Fruit fly (Drosophila melanogaster) whole organism, embryonic: ENCODE data around the gene CG17300.

Experiments
- Bgb ChIP-seq: fragments of 200-800 bp; sonication (Bioruptor generic); IDR thresholded peaks from 2 replicates; pipeline ENCODE4 v1.3.6; 2022; ENCODE audit warnings: missing biosample characterization, missing genetic modification characterization; ENCODE audit not compliant: partially characterized antibody
- CG10147 ChIP-seq: fragments of 200-800 bp; sonication (Bioruptor generic); optimal IDR thresholded peaks from 2 replicates; lab custom pipeline; 2019; ENCODE audit warnings: missing biosample characterization, mild to moderate bottlenecking, missing genetic modification characterization, moderate library complexity
- CG10209 ChIP-seq: fragments of 200-800 bp; sonication (Bioruptor generic); optimal IDR thresholded peaks from 3 replicates; lab custom pipeline; 2017; ENCODE audit warnings: missing biosample characterization, mild to moderate bottlenecking, missing genetic modification characterization, missing genetic modification reagents
- CG10543 ChIP-seq: fragments of 200-800 bp; sonication (Bioruptor generic); optimal IDR thresholded peaks from 3 replicates; lab custom pipeline; 2017; ENCODE audit warnings: missing biosample characterization, mild to moderate bottlenecking, missing genetic modification characterization, moderate library complexity
- CG11093 ChIP-seq: fragments of 200-800 bp; sonication (Bioruptor generic); IDR thresholded peaks from 3 replicates; pipeline ENCODE4 v1.3.6; 2022; ENCODE audit warnings: missing biosample characterization, missing genetic modification characterization
- CG12104 ChIP-seq: fragments of 200-800 bp; sonication (Bioruptor generic); optimal IDR thresholded peaks from 3 replicates; lab custom pipeline; 2016; ENCODE audit warnings: missing biosample characterization, missing genetic modification characterization
- CG12155 ChIP-seq: fragments of 200-800 bp; sonication (Bioruptor generic); optimal IDR thresholded peaks from 3 replicates; lab custom pipeline; 2016; ENCODE audit warnings: missing biosample characterization, missing genetic modification characterization
- CG12299 ChIP-seq: fragments of 200-800 bp; sonication (Bioruptor generic); optimal IDR thresholded peaks from 2 replicates; lab custom pipeline; 2018; ENCODE audit warnings: missing biosample characterization, mild to moderate bottlenecking, missing genetic modification characterization
- CG12659 ChIP-seq: fragments of 200-800 bp; sonication (Bioruptor generic); optimal IDR thresholded peaks from 3 replicates; lab custom pipeline; 2017; ENCODE audit warnings: mild to moderate bottlenecking, missing biosample characterization, missing genetic modification reagents, missing genetic modification characterization
- CG15479 ChIP-seq: fragments of 200-800 bp; sonication (Bioruptor generic); optimal IDR thresholded peaks from 3 replicates; lab custom pipeline; 2019; ENCODE audit warnings: missing biosample characterization, mild to moderate bottlenecking, missing genetic modification characterization, moderate library complexity
- CG16815 ChIP-seq: fragments of 200-800 bp; sonication (Bioruptor generic); optimal IDR thresholded peaks from 3 replicates; lab custom pipeline; 2017; ENCODE audit warnings: missing biosample characterization, mild to moderate bottlenecking, missing genetic modification characterization
- CG30431 ChIP-seq: fragments of 200-800 bp; sonication (Bioruptor generic); optimal IDR thresholded peaks from 2 replicates; lab custom pipeline; 2017; ENCODE audit warnings: missing biosample characterization, missing genetic modification characterization
- CG4360 ChIP-seq: fragments of 200-800 bp; sonication (Bioruptor generic); IDR thresholded peaks from 2 replicates; pipeline ENCODE4 v1.3.6; 2022; ENCODE audit warnings: missing biosample characterization, missing genetic modification characterization
- CG7556 ChIP-seq: fragments of 200-800 bp; sonication (Bioruptor generic); optimal IDR thresholded peaks from 2 replicates; lab custom pipeline; 2017; ENCODE audit warnings: missing biosample characterization, mild to moderate bottlenecking, missing genetic modification characterization
- CG7963 ChIP-seq: fragments of 200-800 bp; sonication (Bioruptor generic); IDR thresholded peaks from 3 replicates; pipeline ENCODE4 v1.3.6; 2022; ENCODE audit warnings: missing biosample characterization, missing genetic modification characterization; ENCODE audit not compliant: partially characterized antibody
- D ChIP-seq, 2 experiments: fragments of 200-800 bp in 1 of 2; fragments of >200 bp in 1 of 2; sonication (Bioruptor generic) in 1 of 2; optimal IDR thresholded peaks; 2 replicates in 1 of 2; 3 replicates in 1 of 2; lab custom pipeline; 2017; ENCODE audit warnings: mild to moderate bottlenecking in 1 of 2, missing biosample characterization in 1 of 2, missing genetic modification characterization in 1 of 2, missing genetic modification reagents in 1 of 2
- Dek ChIP-seq: fragments of 200-800 bp; sonication (Bioruptor generic); optimal IDR thresholded peaks from 3 replicates; lab custom pipeline; 2019; ENCODE audit warnings: missing biosample characterization, mild to moderate bottlenecking, missing genetic modification characterization, moderate library complexity
- Elba2 ChIP-seq: fragments of 200-800 bp; sonication (Bioruptor generic); optimal IDR thresholded peaks from 3 replicates; lab custom pipeline; 2016; ENCODE audit warnings: missing biosample characterization, missing genetic modification characterization
- Ets65A ChIP-seq: fragments of 200-800 bp; sonication (Bioruptor generic); peaks from one replicate; lab custom pipeline; 2016; ENCODE audit warnings: missing biosample characterization, missing genetic modification characterization
- GATAe ChIP-seq: fragments of 200-800 bp; sonication (Bioruptor generic); conservative IDR thresholded peaks from 2 replicates; pipeline ENCODE4 v1.3.6; 2022; ENCODE audit warnings: missing biosample characterization, missing genetic modification characterization
- H2.0 ChIP-seq: fragments of 200-800 bp; sonication (Bioruptor generic); IDR thresholded peaks from 2 replicates; pipeline ENCODE4 v1.3.6; 2022; ENCODE audit warnings: missing biosample characterization, missing genetic modification characterization
- Jarid2 ChIP-seq: fragments of 200-800 bp; sonication (Bioruptor generic); optimal IDR thresholded peaks from 3 replicates; lab custom pipeline; 2017; ENCODE audit warnings: mild to moderate bottlenecking, missing biosample characterization, missing genetic modification reagents, missing genetic modification characterization
- Kr ChIP-seq: fragments of 200-800 bp; sonication (Bioruptor generic); optimal IDR thresholded peaks from 2 replicates; lab custom pipeline; 2017; ENCODE audit warnings: missing biosample characterization, mild to moderate bottlenecking, missing genetic modification characterization
- Myb ChIP-seq: fragments of 200-800 bp; sonication (Bioruptor generic); optimal IDR thresholded peaks from 2 replicates; lab custom pipeline; 2016; ENCODE audit warnings: missing biosample characterization, missing genetic modification characterization
- NC2α ChIP-seq: fragments of 200-800 bp; sonication (Bioruptor generic); optimal IDR thresholded peaks from 2 replicates; lab custom pipeline; 2016; ENCODE audit warnings: missing biosample characterization, missing genetic modification characterization
- NK7.1 ChIP-seq: fragments of 200-800 bp; sonication (Bioruptor generic); optimal IDR thresholded peaks from 3 replicates; lab custom pipeline; 2016; ENCODE audit warnings: missing biosample characterization, missing genetic modification characterization
- Optix ChIP-seq: fragments of 200-800 bp; sonication (Bioruptor generic); IDR thresholded peaks from 3 replicates; pipeline ENCODE4 v1.3.6; 2022; ENCODE audit warnings: missing biosample characterization, missing genetic modification characterization
- Sry-δ ChIP-seq: fragments of 200-800 bp; sonication (Bioruptor generic); optimal IDR thresholded peaks from 2 replicates; lab custom pipeline; 2016; ENCODE audit warnings: missing biosample characterization, missing genetic modification characterization
- abd-A ChIP-seq: fragments of 200-800 bp; sonication (Bioruptor generic); optimal IDR thresholded peaks from 3 replicates; lab custom pipeline; 2019; ENCODE audit warnings: missing biosample characterization, mild to moderate bottlenecking, missing genetic modification characterization, moderate library complexity
- ac ChIP-seq: fragments of 200-800 bp; sonication (Bioruptor generic); optimal IDR thresholded peaks from 3 replicates; lab custom pipeline; 2017; ENCODE audit warnings: missing biosample characterization, mild to moderate bottlenecking, missing genetic modification characterization
- ara ChIP-seq: fragments of 200-800 bp; sonication (Bioruptor generic); IDR thresholded peaks from 2 replicates; pipeline ENCODE4 v1.3.6; 2022; ENCODE audit warnings: missing biosample characterization, missing genetic modification characterization
- cad ChIP-seq: fragments of >200 bp; optimal IDR thresholded peaks from 2 replicates; lab custom pipeline; 2017; ENCODE audit warnings: missing biosample characterization, missing genetic modification characterization
- chm ChIP-seq: fragments of 200-800 bp; sonication (Bioruptor generic); IDR thresholded peaks from 2 replicates; pipeline ENCODE4 v1.3.6; 2022; ENCODE audit warnings: missing biosample characterization, missing genetic modification characterization
- ci ChIP-seq: fragments of 200-800 bp; sonication (Bioruptor generic); IDR thresholded peaks from 3 replicates; pipeline ENCODE4 v1.3.6; 2022; ENCODE audit warnings: missing biosample characterization, missing genetic modification characterization
- corto ChIP-seq: fragments of 200-800 bp; sonication (Bioruptor generic); optimal IDR thresholded peaks from 2 replicates; lab custom pipeline; 2016; ENCODE audit warnings: missing biosample characterization, mild to moderate bottlenecking, missing genetic modification characterization, moderate library complexity
- dmrt99B ChIP-seq: fragments of 200-800 bp; sonication (Bioruptor generic); optimal IDR thresholded peaks from 2 replicates; lab custom pipeline; 2018; ENCODE audit warnings: missing biosample characterization, mild to moderate bottlenecking, missing genetic modification characterization, moderate library complexity
- dpn ChIP-seq, 2 experiments: fragments of 200-800 bp; sonication (Bioruptor generic); optimal IDR thresholded peaks; 3 replicates each; lab custom pipeline; 2016; ENCODE audit warnings: missing biosample characterization in 2 of 2, missing genetic modification characterization in 2 of 2
- gsb ChIP-seq: fragments of 200-800 bp; sonication (Bioruptor generic); IDR thresholded peaks from 2 replicates; pipeline ENCODE4 v1.3.6; 2022; ENCODE audit warnings: missing biosample characterization, missing genetic modification characterization
- hth ChIP-seq: fragments of >200 bp; optimal IDR thresholded peaks from 2 replicates; lab custom pipeline; 2017; ENCODE audit warnings: inconsistent platforms
- ken ChIP-seq: fragments of 200-800 bp; sonication (Bioruptor generic); IDR thresholded peaks from 3 replicates; pipeline ENCODE4 v1.3.6; 2022; ENCODE audit warnings: missing biosample characterization, missing genetic modification characterization
- kni ChIP-seq: fragments of 200-800 bp; sonication (Bioruptor generic); optimal IDR thresholded peaks from 3 replicates; lab custom pipeline; 2017; ENCODE audit warnings: mild to moderate bottlenecking, missing biosample characterization, missing genetic modification reagents, missing genetic modification characterization
- lbe ChIP-seq: fragments of 200-800 bp; sonication (Bioruptor generic); optimal IDR thresholded peaks from 2 replicates; lab custom pipeline; 2016; ENCODE audit warnings: missing biosample characterization, mild to moderate bottlenecking, missing genetic modification characterization
- mld ChIP-seq: fragments of 200-800 bp; sonication (Bioruptor generic); IDR thresholded peaks from 3 replicates; pipeline ENCODE4 v1.3.6; 2022; ENCODE audit warnings: missing biosample characterization, missing genetic modification characterization; ENCODE audit not compliant: partially characterized antibody
- pho ChIP-seq: fragments of 200-800 bp; sonication (Bioruptor generic); optimal IDR thresholded peaks from 2 replicates; lab custom pipeline; 2016; ENCODE audit warnings: missing biosample characterization, missing genetic modification characterization
- pita ChIP-seq: fragments of 200-800 bp; sonication (Bioruptor generic); optimal IDR thresholded peaks from 2 replicates; lab custom pipeline; 2017; ENCODE audit warnings: missing biosample characterization, mild to moderate bottlenecking, missing genetic modification characterization
- salm ChIP-seq: fragments of 200-800 bp; sonication (Bioruptor generic); optimal IDR thresholded peaks from 2 replicates; lab custom pipeline; 2018; ENCODE audit warnings: missing biosample characterization, mild to moderate bottlenecking, missing genetic modification characterization
- sqz ChIP-seq: fragments of 200-800 bp; sonication (Bioruptor generic); optimal IDR thresholded peaks from 3 replicates; lab custom pipeline; 2018; ENCODE audit warnings: missing biosample characterization, mild to moderate bottlenecking, missing genetic modification characterization
- stc ChIP-seq: fragments of 200-800 bp; sonication (Bioruptor generic); IDR thresholded peaks from 2 replicates; pipeline ENCODE4 v1.3.6; 2022; ENCODE audit warnings: missing biosample characterization, missing genetic modification characterization
- tll ChIP-seq, 2 experiments: fragments of 200-800 bp in 1 of 2; fragments of >200 bp in 1 of 2; sonication (Bioruptor generic) in 1 of 2; optimal IDR thresholded peaks; 2 replicates each; lab custom pipeline; 2017 to 2019; ENCODE audit warnings: missing biosample characterization in 2 of 2, missing genetic modification characterization in 2 of 2, mild to moderate bottlenecking in 1 of 2, moderate library complexity in 1 of 2

Gene CG17300

DNA sequence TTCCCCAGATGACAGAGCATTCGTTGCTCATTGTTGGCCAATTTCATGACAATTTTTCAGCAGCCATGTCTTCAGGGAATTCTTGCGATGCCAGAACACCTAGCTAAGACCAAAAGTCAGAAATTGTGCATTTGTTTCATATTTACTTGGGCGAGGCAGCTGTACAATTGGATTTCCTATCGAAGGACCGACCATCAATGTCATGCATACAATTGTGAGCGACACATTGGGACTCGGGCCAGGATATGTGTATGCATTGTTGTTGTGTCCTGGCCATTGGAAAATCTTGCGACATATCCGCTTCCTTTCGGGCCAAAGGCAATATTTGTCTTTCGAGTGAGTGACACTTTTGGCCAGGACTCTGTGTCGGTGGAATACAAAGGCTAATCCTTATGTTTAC, 9.8 kb downstream of the CG17300 start:
- TF ChIP-seq CG4360 = peak; percentile 29; the same call in 1 of the 2 replicates
- no peak for TF ChIP-seq CG11093 (GFP tag; lab: Robert Waterston, UW)
- peak; percentile 96 for TF ChIP-seq D (optimal IDR thresholded peaks at IDR 0.05; lab: Kevin White, UChicago)
- no peak for TF ChIP-seq D (GFP tag; optimal IDR thresholded peaks at IDR 0.05; lab: Kevin White, UChicago)
- TF ChIP-seq cad (GFP tag; lab: Kevin White, UChicago) = peak; percentile 32
- TF ChIP-seq CG10543 = no peak
- TF ChIP-seq salm (tag; lab: Kevin White, UChicago) = no peak
- TF ChIP-seq Ets65A (GFP tag; lab: Kevin White, UChicago) = peak; percentile 10
- peak; percentile 29 for TF ChIP-seq CG15479 (GFP tag; lab: Kevin White, UChicago)
- TF ChIP-seq tll (GFP tag; optimal IDR thresholded peaks at IDR 0.05; lab: Kevin White, UChicago) = peak in 1 of 2 experiments; percentile 82
- TF ChIP-seq Myb (GFP tag; lab: Kevin White, UChicago) = no peak
- TF ChIP-seq Elba2 (GFP tag; lab: Kevin White, UChicago) = peak; percentile 68

DNA sequence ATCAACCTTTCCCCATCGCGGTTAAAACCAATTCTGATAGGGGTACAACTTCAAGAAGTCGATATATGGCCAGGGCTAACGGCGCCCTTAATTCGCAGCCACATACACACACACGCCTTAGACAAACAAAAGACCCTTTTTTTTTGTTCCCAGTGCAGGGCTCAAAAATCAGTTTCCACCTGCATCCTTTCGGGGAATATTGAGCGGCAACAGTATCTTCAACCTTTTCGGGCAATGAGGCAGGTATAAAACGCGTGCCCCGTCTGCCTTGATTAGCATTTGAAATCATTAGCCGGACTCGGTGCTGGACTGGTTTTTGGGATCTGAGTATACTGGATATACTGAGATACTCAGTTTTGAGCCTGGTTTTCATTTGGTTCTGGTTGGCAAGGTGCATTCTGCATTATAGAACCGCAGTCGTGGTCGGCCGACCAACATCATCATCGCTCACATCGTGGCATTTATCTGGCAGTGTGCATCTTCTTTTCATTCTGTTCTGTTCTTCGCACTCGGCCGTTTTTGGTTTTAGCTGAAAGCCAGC, 12.9 kb downstream of the CG17300 start:
- peak; percentile 51 for TF ChIP-seq corto (GFP tag; lab: Kevin White, UChicago)
- no peak for TF ChIP-seq CG7963 (GFP tag; lab: Robert Waterston, UW)
- no peak for TF ChIP-seq GATAe
- no peak for TF ChIP-seq Jarid2 (GFP tag; lab: Kevin White, UChicago)
- TF ChIP-seq stc (GFP tag; lab: Robert Waterston, UW) = no peak
- TF ChIP-seq NK7.1 (GFP tag; lab: Kevin White, UChicago) = no peak
- TF ChIP-seq CG7556 (GFP tag; lab: Kevin White, UChicago) = no peak
- no peak for TF ChIP-seq Sry-δ (GFP tag; lab: Kevin White, UChicago)
- TF ChIP-seq tll (GFP tag; optimal IDR thresholded peaks at IDR 0.05; lab: Kevin White, UChicago) = peak in 1 of 2 experiments; percentile 95
- TF ChIP-seq CG16815 (GFP tag; lab: Kevin White, UChicago) = no peak
- TF ChIP-seq CG10209 (GFP tag; lab: Kevin White, UChicago) = no peak
- peak; percentile 78 for TF ChIP-seq Kr
- no peak for TF ChIP-seq CG12659 (GFP tag; lab: Kevin White, UChicago)
- TF ChIP-seq chm = no peak
- TF ChIP-seq ken (GFP tag; lab: Robert Waterston, UW) = 0 out of 3 replicates have a peak, but pooled peaks have one; percentile 8
- no peak for TF ChIP-seq Dek (tag; lab: Kevin White, UChicago)
- no peak for TF ChIP-seq CG30431 (GFP tag; lab: Kevin White, UChicago)
- no peak for TF ChIP-seq H2.0 (GFP tag; lab: Robert Waterston, UW)
- no peak for TF ChIP-seq dpn (GFP tag; optimal IDR thresholded peaks at IDR 0.05; lab: Kevin White, UChicago)
- no peak for TF ChIP-seq Optix
- no peak for TF ChIP-seq lbe (GFP tag; lab: Kevin White, UChicago)
- no peak for TF ChIP-seq abd-A (tag; lab: Kevin White, UChicago)
- no peak for TF ChIP-seq mld (GFP tag; lab: Robert Waterston, UW)
- TF ChIP-seq CG12299 (tag; lab: Kevin White, UChicago) = no peak
- TF ChIP-seq NC2α = no peak
- TF ChIP-seq hth (lab: Kevin White, UChicago) = no peak
- TF ChIP-seq CG12155 (GFP tag; lab: Kevin White, UChicago) = no peak
- peak; percentile 75 for TF ChIP-seq ac (GFP tag; lab: Kevin White, UChicago)
- no peak for TF ChIP-seq dmrt99B (tag; lab: Kevin White, UChicago)
- TF ChIP-seq CG12104 (GFP tag; lab: Kevin White, UChicago) = no peak
- no peak for TF ChIP-seq ci (GFP tag; lab: Robert Waterston, UW)
- TF ChIP-seq CG10147 (GFP tag; lab: Kevin White, UChicago) = no peak
- no peak for TF ChIP-seq pho (GFP tag; lab: Kevin White, UChicago)
- no peak for TF ChIP-seq pita (GFP tag; lab: Kevin White, UChicago)
- no peak for TF ChIP-seq gsb (GFP tag; lab: Robert Waterston, UW)
- TF ChIP-seq Bgb = no peak
- peak; percentile 79 for TF ChIP-seq kni
- TF ChIP-seq sqz (GFP tag; lab: Kevin White, UChicago) = peak; percentile 31
- TF ChIP-seq Ets65A (GFP tag; lab: Kevin White, UChicago) = peak; percentile 51
- no peak for TF ChIP-seq ara (GFP tag; lab: Robert Waterston, UW)
